Worm (Caenorhabditis elegans) whole organism, midembryonic: Measurements from ENCODE around the gene C07E3.3.

Experiments used
- T22C8.4 ChIP-seq: fragments of 200-800 bp; sonication (Bioruptor generic); IDR thresholded peaks from 2 replicates; pipeline ENCODE4 v1.3.6; 2022; ENCODE audit warnings: missing genetic modification characterization, missing compliant biosample characterization
- cog-1 ChIP-seq: sonication (generic microtip); optimal IDR thresholded peaks from 2 replicates; lab custom pipeline; 2016; ENCODE audit warnings: missing genetic modification characterization, missing compliant biosample characterization
- flt-1 ChIP-seq: fragments of 200-800 bp; sonication (Bioruptor generic); IDR thresholded peaks from 2 replicates; pipeline ENCODE4 v1.3.6; 2022; ENCODE audit warnings: missing genetic modification characterization, missing compliant biosample characterization
- ref-1 ChIP-seq: fragments of 200-800 bp; sonication (Bioruptor generic); conservative IDR thresholded peaks from 2 replicates; pipeline ENCODE4 v1.3.6; 2022; ENCODE audit warnings: missing genetic modification reagents, missing genetic modification characterization, missing compliant biosample characterization
- tab-1 ChIP-seq: fragments of 200-800 bp; sonication (Bioruptor generic); IDR thresholded peaks from 2 replicates; pipeline ENCODE4 v1.3.6; 2022; ENCODE audit warnings: missing genetic modification characterization, missing compliant biosample characterization
- ztf-29 ChIP-seq: fragments of 200-800 bp; sonication (Bioruptor generic); IDR thresholded peaks from 2 replicates; pipeline ENCODE4 v1.3.6; 2022; ENCODE audit warnings: missing genetic modification reagents, missing genetic modification characterization, missing compliant biosample characterization

- no peak for TF ChIP-seq flt-1
- TF ChIP-seq ref-1: no peak
- no peak for TF ChIP-seq ztf-29 (GFP tag; lab: Robert Waterston, UW)
- TF ChIP-seq cog-1 (tag; lab: Kevin White, UChicago): peak; percentile 49
- TF ChIP-seq T22C8.4 (GFP tag; lab: Robert Waterston, UW): no peak
- no peak for TF ChIP-seq tab-1 (GFP tag; lab: Robert Waterston, UW)
Observed at ce11 chrII:10382247-10382646, 24.9 kb upstream of the C07E3.3 start.
